ENCODE assay signal across 1 fruit fly cellular context in the genomic region with DNA sequence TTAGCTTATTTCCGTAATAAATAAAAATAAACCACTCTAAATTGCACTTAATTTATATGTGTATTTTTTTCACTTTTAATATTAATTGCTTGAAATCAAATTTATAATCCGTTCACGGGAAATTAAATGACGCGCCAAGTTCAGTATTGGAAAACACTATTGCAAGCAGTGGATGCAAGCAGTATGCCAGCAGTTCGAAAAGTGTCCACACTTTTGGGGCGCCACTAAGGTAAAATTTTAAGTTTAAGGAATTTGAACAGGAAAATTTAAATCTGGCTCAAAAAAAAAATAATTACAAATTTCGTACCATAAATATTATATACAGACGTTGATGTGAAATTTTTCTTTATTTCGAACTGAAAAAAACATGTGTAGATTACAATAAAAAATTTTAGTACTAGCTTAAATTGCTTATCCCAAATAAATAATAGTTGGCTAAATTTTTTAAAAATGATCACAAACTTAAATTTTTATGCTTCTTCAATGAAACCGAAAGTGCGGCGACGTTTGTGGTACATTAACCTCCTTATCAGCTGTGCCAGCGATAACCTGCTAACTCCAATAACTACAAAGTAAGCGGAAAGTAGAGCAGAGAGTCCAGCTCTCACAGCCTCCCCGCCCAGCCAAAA.
TF ChIP-seq lines count a peak whose summit lies in the region.

No protein-coding gene starts in this region.

TF ChIP-seq in whole organism, embryonic, 481 proteins besides CTCF, POLR2A, EP300 and RAD21 (continued from another document):
- peak; percentile 14 for TF ChIP-seq Jarid2 (GFP tag; optimal IDR thresholded peaks at IDR 0.05; lab: Kevin White, UChicago)
- no peak for TF ChIP-seq CG8089 (GFP tag; optimal IDR thresholded peaks at IDR 0.05; lab: Kevin White, UChicago)
- TF ChIP-seq Xbp1 (GFP tag; optimal IDR thresholded peaks at IDR 0.05; lab: Kevin White, UChicago) = peak; percentile 16
- no peak for TF ChIP-seq ewg (GFP tag; optimal IDR thresholded peaks at IDR 0.05; lab: Kevin White, UChicago)
- TF ChIP-seq CG2202 (tag; optimal IDR thresholded peaks at IDR 0.05; lab: Kevin White, UChicago) = no peak
- peak; percentile 3 for TF ChIP-seq CG7839 (tag; optimal IDR thresholded peaks at IDR 0.05; lab: Kevin White, UChicago)
- no peak for TF ChIP-seq pita (GFP tag; optimal IDR thresholded peaks at IDR 0.05; lab: Kevin White, UChicago)
- TF ChIP-seq CG9727 (GFP tag; optimal IDR thresholded peaks at IDR 0.05; lab: Kevin White, UChicago) = no peak
- no peak for TF ChIP-seq sd (tag; optimal IDR thresholded peaks at IDR 0.05; lab: Kevin White, UChicago)
- no peak for TF ChIP-seq CG10654 (GFP tag; optimal IDR thresholded peaks at IDR 0.05; lab: Kevin White, UChicago)
- TF ChIP-seq pnt (GFP tag; optimal IDR thresholded peaks at IDR 0.05; lab: Kevin White, UChicago) = peak; percentile 69
- no peak for TF ChIP-seq ac (GFP tag; optimal IDR thresholded peaks at IDR 0.05; lab: Kevin White, UChicago)
- TF ChIP-seq CG17186 (GFP tag; optimal IDR thresholded peaks at IDR 0.05; lab: Kevin White, UChicago) = no peak
- 0 out of 3 replicates have a peak, but pooled peaks have one; percentile 12 for TF ChIP-seq croc (GFP tag; conservative IDR thresholded peaks at IDR 0.05; lab: Robert Waterston, UW)
- peak in 1 of 2 experiments; percentile 33 for TF ChIP-seq Hr78 (GFP tag; optimal IDR thresholded peaks at IDR 0.05; lab: Kevin White, UChicago)
- peak; percentile 98 for TF ChIP-seq CG31365 (tag; optimal IDR thresholded peaks at IDR 0.05; lab: Kevin White, UChicago)
- no peak for TF ChIP-seq Fer1 (GFP tag; optimal IDR thresholded peaks at IDR 0.05; lab: Kevin White, UChicago)
- TF ChIP-seq sens (GFP tag; lab: Kevin White, UChicago) = peak; percentile 58
- peak; percentile 88 for TF ChIP-seq CG2199 (GFP tag; IDR thresholded peaks at IDR 0.05; lab: Robert Waterston, UW)
- TF ChIP-seq mld (GFP tag; IDR thresholded peaks at IDR 0.05; lab: Robert Waterston, UW; ENCODE audit: partially characterized antibody) = no peak
- TF ChIP-seq CG2875 (GFP tag; optimal IDR thresholded peaks at IDR 0.05; lab: Kevin White, UChicago) = no peak
- TF ChIP-seq CG15514 (GFP tag; optimal IDR thresholded peaks at IDR 0.05; lab: Kevin White, UChicago) = peak; percentile 51
- peak; percentile 62 for TF ChIP-seq CG1647 (GFP tag; optimal IDR thresholded peaks at IDR 0.05; lab: Kevin White, UChicago)
- TF ChIP-seq prd (optimal IDR thresholded peaks at IDR 0.05; lab: Kevin White, UChicago) = no peak
- peak; percentile 59; the same call in 2 of the 3 replicates for TF ChIP-seq prd (GFP tag; IDR thresholded peaks at IDR 0.05; lab: Robert Waterston, UW)
- no peak for TF ChIP-seq toy (GFP tag; IDR thresholded peaks at IDR 0.05; lab: Robert Waterston, UW)
- TF ChIP-seq CkIIα-i1 (GFP tag; IDR thresholded peaks at IDR 0.05; lab: Robert Waterston, UW) = no peak
- peak; percentile 59 for TF ChIP-seq CG18764 (GFP tag; optimal IDR thresholded peaks at IDR 0.05; lab: Kevin White, UChicago)
- TF ChIP-seq CG5245 (GFP tag; optimal IDR thresholded peaks at IDR 0.05; lab: Kevin White, UChicago) = peak; percentile 67
- TF ChIP-seq ase (GFP tag; IDR thresholded peaks at IDR 0.05; lab: Robert Waterston, UW) = 0 out of 3 replicates have a peak, but pooled peaks have one; percentile 36
- TF ChIP-seq HmgZ (tag; optimal IDR thresholded peaks at IDR 0.05; lab: Kevin White, UChicago) = no peak
- TF ChIP-seq grn (GFP tag; optimal IDR thresholded peaks at IDR 0.05; lab: Kevin White, UChicago) = no peak
- no peak for TF ChIP-seq lilli (GFP tag; optimal IDR thresholded peaks at IDR 0.05; lab: Kevin White, UChicago)
- no peak for TF ChIP-seq CG15601 (tag; optimal IDR thresholded peaks at IDR 0.05; lab: Kevin White, UChicago)
- no peak; the same call in 2 of the 3 replicates for TF ChIP-seq CG7357 (GFP tag; IDR thresholded peaks at IDR 0.05; lab: Robert Waterston, UW)
- TF ChIP-seq Chrac-16 (GFP tag; optimal IDR thresholded peaks at IDR 0.05; lab: Kevin White, UChicago) = peak; percentile 16
- peak; percentile 8 for TF ChIP-seq p53 (GFP tag; optimal IDR thresholded peaks at IDR 0.05; lab: Kevin White, UChicago)
- TF ChIP-seq CG6175 (GFP tag; IDR thresholded peaks at IDR 0.05; lab: Robert Waterston, UW) = no peak
- TF ChIP-seq CG17802 (tag; optimal IDR thresholded peaks at IDR 0.05; lab: Kevin White, UChicago) = peak; percentile 44
- TF ChIP-seq CG15073 (GFP tag; optimal IDR thresholded peaks at IDR 0.05; lab: Kevin White, UChicago) = no peak
- no peak for TF ChIP-seq exex (tag; optimal IDR thresholded peaks at IDR 0.05; lab: Kevin White, UChicago)
- no peak for TF ChIP-seq Sox102F (GFP tag; optimal IDR thresholded peaks at IDR 0.05; lab: Kevin White, UChicago)
- TF ChIP-seq CG1603 (tag; optimal IDR thresholded peaks at IDR 0.05; lab: Kevin White, UChicago) = no peak
- peak; percentile 39; the same call in 1 of the 2 replicates for TF ChIP-seq amos (GFP tag; IDR thresholded peaks at IDR 0.05; lab: Robert Waterston, UW; ENCODE audit: partially characterized antibody)
- TF ChIP-seq Gug (GFP tag; IDR thresholded peaks at IDR 0.05; lab: Robert Waterston, UW) = peak; percentile 71
- TF ChIP-seq D19B (GFP tag; optimal IDR thresholded peaks at IDR 0.05; lab: Kevin White, UChicago) = no peak
- TF ChIP-seq CG32772 (GFP tag; IDR thresholded peaks at IDR 0.05; lab: Robert Waterston, UW) = peak; percentile 37; the same call in 1 of the 2 replicates
- TF ChIP-seq CG1602 (GFP tag; optimal IDR thresholded peaks at IDR 0.05; lab: Kevin White, UChicago) = peak; percentile 17
- TF ChIP-seq phol (tag; optimal IDR thresholded peaks at IDR 0.05; lab: Kevin White, UChicago) = peak; percentile 66
- no peak for TF ChIP-seq twi (tag; optimal IDR thresholded peaks at IDR 0.05; lab: Kevin White, UChicago)
- no peak for TF ChIP-seq CG2889 (GFP tag; IDR thresholded peaks at IDR 0.05; lab: Robert Waterston, UW)
- peak; percentile 46 for TF ChIP-seq Fer3 (tag; optimal IDR thresholded peaks at IDR 0.05; lab: Kevin White, UChicago)
- no peak for TF ChIP-seq CG10209 (GFP tag; optimal IDR thresholded peaks at IDR 0.05; lab: Kevin White, UChicago)
- no peak for TF ChIP-seq Ravus (GFP tag; IDR thresholded peaks at IDR 0.05; lab: Robert Waterston, UW)
- TF ChIP-seq CG15696 (tag; optimal IDR thresholded peaks at IDR 0.05; lab: Kevin White, UChicago) = no peak
- peak; percentile 15 for TF ChIP-seq Ets97D (GFP tag; optimal IDR thresholded peaks at IDR 0.05; lab: Kevin White, UChicago)
- no peak; the same call in 2 of the 3 replicates for TF ChIP-seq Mrtf (GFP tag; IDR thresholded peaks at IDR 0.05; lab: Robert Waterston, UW)
- TF ChIP-seq ab (GFP tag; optimal IDR thresholded peaks at IDR 0.05; lab: Kevin White, UChicago) = no peak
- no peak for TF ChIP-seq cg (GFP tag; optimal IDR thresholded peaks at IDR 0.05; lab: Kevin White, UChicago)
- no peak for TF ChIP-seq Sin3A (optimal IDR thresholded peaks at IDR 0.05; lab: Kevin White, UChicago)
- no peak for TF ChIP-seq Oli (tag; optimal IDR thresholded peaks at IDR 0.05; lab: Kevin White, UChicago)
- TF ChIP-seq CG12219 (GFP tag; optimal IDR thresholded peaks at IDR 0.05; lab: Kevin White, UChicago) = no peak
- TF ChIP-seq kni (GFP tag; optimal IDR thresholded peaks at IDR 0.05; lab: Kevin White, UChicago) = no peak
- peak; percentile 51 for TF ChIP-seq CG17359 (tag; optimal IDR thresholded peaks at IDR 0.05; lab: Kevin White, UChicago)
- peak; percentile 41 for TF ChIP-seq Lhr (GFP tag; optimal IDR thresholded peaks at IDR 0.05; lab: Kevin White, UChicago)
- TF ChIP-seq zf30C (GFP tag; optimal IDR thresholded peaks at IDR 0.05; lab: Kevin White, UChicago) = no peak
- no peak for TF ChIP-seq emc (GFP tag; optimal IDR thresholded peaks at IDR 0.05; lab: Kevin White, UChicago)
- 0 out of 2 replicates have a peak, but pooled peaks have one; percentile 32 for TF ChIP-seq klu (GFP tag; IDR thresholded peaks at IDR 0.05; lab: Robert Waterston, UW)
- TF ChIP-seq CG15269 (tag; optimal IDR thresholded peaks at IDR 0.05; lab: Kevin White, UChicago) = no peak
- TF ChIP-seq fd96Cb (tag; optimal IDR thresholded peaks at IDR 0.05; lab: Kevin White, UChicago) = peak; percentile 25
- TF ChIP-seq peb (GFP tag; IDR thresholded peaks at IDR 0.05; lab: Robert Waterston, UW) = no peak
- no peak for TF ChIP-seq Lim3 (GFP tag; IDR thresholded peaks at IDR 0.05; lab: Robert Waterston, UW)
- TF ChIP-seq Dll (GFP tag; IDR thresholded peaks at IDR 0.05; lab: Robert Waterston, UW; ENCODE audit: partially characterized antibody) = no peak
- TF ChIP-seq Trl (optimal IDR thresholded peaks at IDR 0.05; lab: Kevin White, UChicago) = no peak
- TF ChIP-seq Trl (GFP tag; optimal IDR thresholded peaks at IDR 0.05; lab: Kevin White, UChicago) = no peak
- TF ChIP-seq CG9215 (GFP tag; IDR thresholded peaks at IDR 0.05; lab: Robert Waterston, UW) = no peak; the same call in 1 of the 2 replicates
- no peak for TF ChIP-seq so (GFP tag; IDR thresholded peaks at IDR 0.05; lab: Robert Waterston, UW)
- TF ChIP-seq Dfd (GFP tag; optimal IDR thresholded peaks at IDR 0.05; lab: Kevin White, UChicago) = peak in 1 of 2 experiments; percentile 72
- no peak for TF ChIP-seq Lpt (GFP tag; optimal IDR thresholded peaks at IDR 0.05; lab: Kevin White, UChicago)
- TF ChIP-seq CG15479 (GFP tag; optimal IDR thresholded peaks at IDR 0.05; lab: Kevin White, UChicago) = no peak
- peak; percentile 25 for TF ChIP-seq CG10979 (tag; optimal IDR thresholded peaks at IDR 0.05; lab: Kevin White, UChicago)
- no peak for TF ChIP-seq dimm (GFP tag; IDR thresholded peaks at IDR 0.05; lab: Robert Waterston, UW)
- no peak for TF ChIP-seq gsb-n (tag; optimal IDR thresholded peaks at IDR 0.05; lab: Kevin White, UChicago)
- TF ChIP-seq dmrt99B (tag; optimal IDR thresholded peaks at IDR 0.05; lab: Kevin White, UChicago) = peak; percentile 3
- no peak for TF ChIP-seq Atf3 (GFP tag; optimal IDR thresholded peaks at IDR 0.05; lab: Kevin White, UChicago)
- peak; percentile 57 for TF ChIP-seq vfl (GFP tag; optimal IDR thresholded peaks at IDR 0.05; lab: Kevin White, UChicago)
- TF ChIP-seq hkb (optimal IDR thresholded peaks at IDR 0.05; lab: Kevin White, UChicago) = no peak
- no peak for TF ChIP-seq hkb (GFP tag; IDR thresholded peaks at IDR 0.05; lab: Robert Waterston, UW)
- no peak for TF ChIP-seq CG5953 (GFP tag; IDR thresholded peaks at IDR 0.05; lab: Robert Waterston, UW)
- no peak for TF ChIP-seq salm (tag; optimal IDR thresholded peaks at IDR 0.05; lab: Kevin White, UChicago)
- peak; percentile 42; the same call in 1 of the 2 replicates for TF ChIP-seq CG7372 (GFP tag; IDR thresholded peaks at IDR 0.05; lab: Robert Waterston, UW)
- no peak for TF ChIP-seq Nf-YA (GFP tag; IDR thresholded peaks at IDR 0.05; lab: Robert Waterston, UW)
- TF ChIP-seq Antp (GFP tag; optimal IDR thresholded peaks at IDR 0.05; lab: Kevin White, UChicago) = peak; percentile 51
- TF ChIP-seq Deaf1 (tag; optimal IDR thresholded peaks at IDR 0.05; lab: Kevin White, UChicago) = no peak
- TF ChIP-seq nmo (GFP tag; optimal IDR thresholded peaks at IDR 0.05; lab: Kevin White, UChicago) = peak; percentile 14
- TF ChIP-seq Usf (GFP tag; optimal IDR thresholded peaks at IDR 0.05; lab: Kevin White, UChicago) = no peak
- peak; percentile 30 for TF ChIP-seq Dad (GFP tag; optimal IDR thresholded peaks at IDR 0.05; lab: Kevin White, UChicago)
- peak; percentile 99 for TF ChIP-seq E2f2 (GFP tag; IDR thresholded peaks at IDR 0.05; lab: Robert Waterston, UW)
- no peak for TF ChIP-seq CG7786 (GFP tag; optimal IDR thresholded peaks at IDR 0.05; lab: Kevin White, UChicago)
- no peak for TF ChIP-seq D (optimal IDR thresholded peaks at IDR 0.05; lab: Kevin White, UChicago)
- TF ChIP-seq D (GFP tag; optimal IDR thresholded peaks at IDR 0.05; lab: Kevin White, UChicago) = no peak
- TF ChIP-seq CG16779 (GFP tag; IDR thresholded peaks at IDR 0.05; lab: Robert Waterston, UW) = no peak
- no peak for TF ChIP-seq chm (GFP tag; IDR thresholded peaks at IDR 0.05; lab: Robert Waterston, UW)
- peak; percentile 11 for TF ChIP-seq gfzf (GFP tag; optimal IDR thresholded peaks at IDR 0.05; lab: Kevin White, UChicago)
- TF ChIP-seq bsh (GFP tag; optimal IDR thresholded peaks at IDR 0.05; lab: Kevin White, UChicago) = no peak
- peak; percentile 70; the same call in 1 of the 2 replicates for TF ChIP-seq CG11085 (GFP tag; IDR thresholded peaks at IDR 0.05; lab: Robert Waterston, UW)
- no peak for TF ChIP-seq NC2α (GFP tag; optimal IDR thresholded peaks at IDR 0.05; lab: Kevin White, UChicago)
- TF ChIP-seq stwl (tag; optimal IDR thresholded peaks at IDR 0.05; lab: Kevin White, UChicago) = peak; percentile 91
- no peak for TF ChIP-seq CG10543 (GFP tag; optimal IDR thresholded peaks at IDR 0.05; lab: Kevin White, UChicago)
- no peak for TF ChIP-seq cad (GFP tag; optimal IDR thresholded peaks at IDR 0.05; lab: Kevin White, UChicago)
- peak; percentile 58 for TF ChIP-seq CG9817 (tag; optimal IDR thresholded peaks at IDR 0.05; lab: Kevin White, UChicago)
- no peak for TF ChIP-seq CG6813 (GFP tag; optimal IDR thresholded peaks at IDR 0.05; lab: Kevin White, UChicago)
- peak; percentile 59 for TF ChIP-seq tin (GFP tag; optimal IDR thresholded peaks at IDR 0.05; lab: Kevin White, UChicago)
- no peak for TF ChIP-seq Scr (GFP tag; IDR thresholded peaks at IDR 0.05; lab: Robert Waterston, UW; ENCODE audit: partially characterized antibody)
- no peak for TF ChIP-seq CG7556 (GFP tag; optimal IDR thresholded peaks at IDR 0.05; lab: Kevin White, UChicago)
- no peak for TF ChIP-seq Dip2 (GFP tag; IDR thresholded peaks at IDR 0.05; lab: Robert Waterston, UW)
- no peak for TF ChIP-seq CG6765 (GFP tag; optimal IDR thresholded peaks at IDR 0.05; lab: Kevin White, UChicago)
- TF ChIP-seq jumu (GFP tag; optimal IDR thresholded peaks at IDR 0.05; lab: Kevin White, UChicago) = peak; percentile 66
- TF ChIP-seq Pdp1 (GFP tag; optimal IDR thresholded peaks at IDR 0.05; lab: Kevin White, UChicago) = peak in 1 of 2 experiments; percentile 66
- TF ChIP-seq CG34224 (GFP tag; IDR thresholded peaks at IDR 0.05; lab: Robert Waterston, UW; ENCODE audit: partially characterized antibody) = no peak
- no peak for TF ChIP-seq sc (optimal IDR thresholded peaks at IDR 0.05; lab: Kevin White, UChicago)
- TF ChIP-seq sc (GFP tag; optimal IDR thresholded peaks at IDR 0.05; lab: Kevin White, UChicago) = no peak
- TF ChIP-seq NFAT (GFP tag; IDR thresholded peaks at IDR 0.05; lab: Robert Waterston, UW) = peak; percentile 73; the same call in 1 of the 2 replicates
